Worm (Caenorhabditis elegans) whole organism, late embryonic: Measurements from ENCODE around the gene ceh-28.

Source experiments
- F13H6.1 ChIP-seq: sonication (generic microtip); optimal IDR thresholded peaks from 2 replicates; lab custom pipeline; 2016; ENCODE audit warnings: missing genetic modification characterization, missing compliant biosample characterization
- K09A11.1 ChIP-seq: sonication (generic microtip); optimal IDR thresholded peaks from 2 replicates; lab custom pipeline; 2017; ENCODE audit warnings: antibody characterized with exemption, mild to moderate bottlenecking, missing genetic modification characterization, missing compliant biosample characterization; ENCODE audit not compliant: insufficient read depth
- T23F11.4 ChIP-seq: fragments of 200-800 bp; sonication (Bioruptor generic); optimal IDR thresholded peaks from 2 replicates; lab custom pipeline; 2018; ENCODE audit warnings: mild to moderate bottlenecking, missing genetic modification characterization, missing compliant biosample characterization
- ahr-1 ChIP-seq: sonication (generic microtip); optimal IDR thresholded peaks from 2 replicates; lab custom pipeline; 2016; ENCODE audit warnings: missing genetic modification characterization, missing compliant biosample characterization
- ama-1 ChIP-seq: fragments of 150-350 bp; optimal IDR thresholded peaks from 2 replicates; lab custom pipeline; 2014
- ceh-14 ChIP-seq: sonication (generic microtip); optimal IDR thresholded peaks from 2 replicates; lab custom pipeline; 2016; ENCODE audit warnings: missing genotype, missing genetic modification characterization, missing compliant biosample characterization
- ceh-2 ChIP-seq: sonication (generic microtip); optimal IDR thresholded peaks from 2 replicates; lab custom pipeline; 2016; ENCODE audit warnings: missing genotype, missing genetic modification characterization, missing compliant biosample characterization
- ceh-22 ChIP-seq: sonication (generic microtip); optimal IDR thresholded peaks from 2 replicates; lab custom pipeline; 2017; ENCODE audit warnings: missing biosample characterization, missing genetic modification characterization
- ceh-30 ChIP-seq: fragments of 150-350 bp; optimal IDR thresholded peaks from 2 replicates; lab custom pipeline; 2014; ENCODE audit warnings: missing biosample characterization, missing genetic modification characterization
- ceh-31 ChIP-seq: sonication (generic microtip); optimal IDR thresholded peaks from 2 replicates; lab custom pipeline; 2016; ENCODE audit warnings: missing genetic modification characterization, missing compliant biosample characterization
- ceh-48 ChIP-seq: sonication (generic microtip); optimal IDR thresholded peaks from 2 replicates; lab custom pipeline; 2016; ENCODE audit warnings: missing genetic modification characterization, inconsistent platforms, missing compliant biosample characterization
- dmd-4 ChIP-seq: sonication (generic microtip); optimal IDR thresholded peaks from 2 replicates; lab custom pipeline; 2016; ENCODE audit warnings: borderline replicate concordance, missing genetic modification characterization, missing compliant biosample characterization
- elt-2 ChIP-seq: sonication (generic microtip); optimal IDR thresholded peaks from 2 replicates; lab custom pipeline; 2016; ENCODE audit warnings: missing genetic modification reagents, missing genetic modification characterization, missing compliant biosample characterization
- fkh-10 ChIP-seq: fragments of 150-350 bp; optimal IDR thresholded peaks from 2 replicates; lab custom pipeline; 2014; ENCODE audit warnings: missing biosample characterization, missing genetic modification reagents, missing genetic modification characterization
- fkh-6 ChIP-seq: sonication (generic microtip); optimal IDR thresholded peaks from 2 replicates; lab custom pipeline; 2016; ENCODE audit warnings: missing genetic modification characterization, missing compliant biosample characterization
- hlh-15 ChIP-seq: sonication (generic microtip); optimal IDR thresholded peaks from 2 replicates; lab custom pipeline; 2016; ENCODE audit warnings: missing genetic modification characterization, missing compliant biosample characterization
- hlh-6 ChIP-seq: sonication (generic microtip); optimal IDR thresholded peaks from 2 replicates; lab custom pipeline; 2016; ENCODE audit warnings: missing genotype, missing genetic modification characterization, missing compliant biosample characterization
- hlh-8 ChIP-seq: sonication (generic microtip); optimal IDR thresholded peaks from 2 replicates; lab custom pipeline; 2016; ENCODE audit warnings: missing genotype, missing genetic modification characterization, missing compliant biosample characterization
- madf-2 ChIP-seq: sonication (generic microtip); optimal IDR thresholded peaks from 2 replicates; lab custom pipeline; 2017; ENCODE audit warnings: missing genetic modification characterization, missing compliant biosample characterization
- nfya-1 ChIP-seq: sonication (generic microtip); optimal IDR thresholded peaks from 2 replicates; lab custom pipeline; 2017; ENCODE audit warnings: missing genetic modification characterization, mild to moderate bottlenecking, missing compliant biosample characterization, antibody characterized with exemption, moderate library complexity
- nhr-232 ChIP-seq: sonication (generic microtip); optimal IDR thresholded peaks from 2 replicates; lab custom pipeline; 2016; ENCODE audit warnings: missing genetic modification characterization, missing compliant biosample characterization
- pag-3 ChIP-seq: sonication (generic microtip); optimal IDR thresholded peaks from 2 replicates; lab custom pipeline; 2016; ENCODE audit warnings: missing compliant biosample characterization, missing genetic modification characterization, borderline replicate concordance
- pat-9 ChIP-seq: fragments of 200-800 bp; sonication (Bioruptor generic); optimal IDR thresholded peaks from 2 replicates; lab custom pipeline; 2018; ENCODE audit warnings: mild to moderate bottlenecking, missing genetic modification characterization, moderate library complexity, missing compliant biosample characterization
- pax-1 ChIP-seq: fragments of 150-350 bp; optimal IDR thresholded peaks from 2 replicates; lab custom pipeline; 2014; ENCODE audit warnings: missing biosample characterization, missing genetic modification characterization
- pha-2 ChIP-seq: sonication (generic microtip); optimal IDR thresholded peaks from 2 replicates; lab custom pipeline; 2017; ENCODE audit warnings: mild to moderate bottlenecking, missing genetic modification characterization, missing compliant biosample characterization
- pha-4 ChIP-seq: fragments of 150-350 bp; optimal IDR thresholded peaks from 2 replicates; lab custom pipeline; 2018; ENCODE audit warnings: missing biosample characterization, missing genetic modification reagents, missing genetic modification characterization
- pros-1 ChIP-seq: fragments of 150-350 bp; optimal IDR thresholded peaks from 2 replicates; lab custom pipeline; 2014; ENCODE audit warnings: missing biosample characterization, missing genetic modification reagents, missing genetic modification characterization
- ref-2 ChIP-seq: sonication (generic microtip); optimal IDR thresholded peaks from 2 replicates; lab custom pipeline; 2016; ENCODE audit warnings: missing genetic modification characterization, missing compliant biosample characterization
- rnt-1 ChIP-seq: sonication (generic microtip); optimal IDR thresholded peaks from 2 replicates; lab custom pipeline; 2016; ENCODE audit warnings: missing genetic modification characterization, missing compliant biosample characterization
- sox-4 ChIP-seq: sonication (generic microtip); optimal IDR thresholded peaks from 2 replicates; lab custom pipeline; 2017; ENCODE audit warnings: mild to moderate bottlenecking, missing genetic modification characterization, inconsistent platforms, missing compliant biosample characterization
- tbx-2 ChIP-seq: sonication (generic microtip); optimal IDR thresholded peaks from 2 replicates; lab custom pipeline; 2016; ENCODE audit warnings: missing genetic modification characterization, missing compliant biosample characterization
- ttx-3 ChIP-seq: sonication (generic microtip); optimal IDR thresholded peaks from 2 replicates; lab custom pipeline; 2016; ENCODE audit warnings: missing genetic modification reagents, missing genetic modification characterization, missing compliant biosample characterization
- unc-3 ChIP-seq, 2 experiments: fragments of 200-800 bp in 1 of 2; sonication (Bioruptor generic) in 1 of 2; sonication (generic microtip) in 1 of 2; conservative IDR thresholded peaks in 1 of 2; optimal IDR thresholded peaks in 1 of 2; 2 replicates each; pipeline versions ENCODE4 v1.3.6 to Lab custom; 2016 to 2022; ENCODE audit warnings: missing compliant biosample characterization in 2 of 2, missing genetic modification characterization in 2 of 2, missing genetic modification reagents in 1 of 2
- unc-42 ChIP-seq: sonication (generic microtip); optimal IDR thresholded peaks from 2 replicates; lab custom pipeline; 2016; ENCODE audit warnings: missing genotype, missing genetic modification characterization, missing compliant biosample characterization
- zip-5 ChIP-seq: sonication (generic microtip); optimal IDR thresholded peaks from 2 replicates; lab custom pipeline; 2016; ENCODE audit warnings: missing genetic modification characterization, missing compliant biosample characterization
- ztf-16 ChIP-seq: sonication (generic microtip); optimal IDR thresholded peaks from 2 replicates; lab custom pipeline; 2017; ENCODE audit warnings: missing genetic modification characterization, missing compliant biosample characterization

ceh-28 gene

DNA sequence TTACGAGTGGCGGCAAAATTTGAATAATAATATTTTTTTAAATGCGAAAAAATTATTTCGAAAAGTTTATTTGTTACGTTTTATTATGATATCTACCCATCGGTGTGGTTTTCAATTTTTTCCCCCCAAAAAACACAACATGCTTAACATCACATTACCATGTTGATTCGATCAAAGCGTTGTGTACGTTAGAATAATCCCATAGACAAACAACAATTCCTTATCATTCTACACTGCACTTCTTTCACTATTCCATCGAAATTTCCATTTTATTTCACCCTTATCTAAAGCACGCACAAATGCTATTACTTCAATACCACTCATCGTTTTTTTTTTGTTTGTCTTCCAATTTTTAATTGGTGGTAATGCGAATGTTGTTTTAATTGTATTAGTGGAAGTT, 14.5 kb upstream of the ceh-28 start:
- TF ChIP-seq nfya-1 (tag; lab: Kevin White, UChicago) (no peak), ref-2 (tag; lab: Kevin White, UChicago) (no peak), elt-2 (tag; lab: Kevin White, UChicago) (peak; percentile 7)

DNA sequence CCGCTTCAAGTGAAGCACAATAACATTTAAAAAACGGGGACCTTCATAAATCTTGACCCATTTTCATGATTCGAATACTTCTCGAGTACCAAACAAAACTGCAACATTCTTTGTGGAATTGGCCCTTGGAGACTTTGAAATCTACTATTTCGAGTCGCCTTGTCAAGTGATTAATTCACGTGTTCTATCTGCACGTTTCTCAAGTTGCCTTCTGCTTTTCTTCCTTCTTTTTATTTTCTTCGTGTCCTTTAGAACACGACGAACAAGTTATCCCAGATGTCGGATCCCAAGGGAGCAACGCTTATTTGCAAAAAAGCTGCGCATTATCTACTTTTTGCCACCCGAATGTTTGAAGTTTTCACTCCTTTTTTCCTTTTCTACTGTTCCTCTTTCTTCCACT, 13.1 kb upstream of the ceh-28 start:
- TF ChIP-seq ttx-3 (tag; lab: Kevin White, UChicago) (no peak), unc-42 (tag; lab: Kevin White, UChicago) (no peak), ama-1 (lab: Kevin White, UChicago) (no peak), pha-2 (tag; lab: Kevin White, UChicago) (no peak), sox-4 (tag; lab: Kevin White, UChicago) (no peak), pat-9 (no peak), ceh-30 (tag; lab: Kevin White, UChicago) (no peak), nhr-232 (no peak), hlh-8 (tag; lab: Kevin White, UChicago) (no peak), elt-2 (tag; lab: Kevin White, UChicago) (no peak), pax-1 (no peak), pha-4 (no peak)

- no peak for TF ChIP-seq hlh-6 (tag; lab: Kevin White, UChicago)
- no peak for TF ChIP-seq pag-3 (tag; lab: Kevin White, UChicago)
- no peak for TF ChIP-seq dmd-4 (tag; lab: Kevin White, UChicago)
- TF ChIP-seq K09A11.1 (tag; lab: Kevin White, UChicago): no peak
- TF ChIP-seq fkh-10 (GFP tag; lab: Kevin White, UChicago): no peak
- TF ChIP-seq madf-2: no peak
- TF ChIP-seq T23F11.4 (GFP tag; lab: Kevin White, UChicago): no peak
- TF ChIP-seq rnt-1 (tag; lab: Kevin White, UChicago): no peak
- TF ChIP-seq ahr-1 (tag; lab: Kevin White, UChicago): no peak
- no peak for TF ChIP-seq fkh-6 (tag; lab: Kevin White, UChicago)
- no peak for TF ChIP-seq ceh-31
- TF ChIP-seq ceh-2 (tag; lab: Kevin White, UChicago): no peak
- TF ChIP-seq ama-1 (lab: Kevin White, UChicago): no peak
- TF ChIP-seq ceh-48 (tag; lab: Kevin White, UChicago): no peak
- TF ChIP-seq hlh-15 (tag; lab: Kevin White, UChicago): no peak
- TF ChIP-seq zip-5 (tag; lab: Kevin White, UChicago): no peak
- no peak for TF ChIP-seq unc-42 (tag; lab: Kevin White, UChicago)
- no peak for TF ChIP-seq tbx-2
- TF ChIP-seq ztf-16 (tag; lab: Kevin White, UChicago): no peak
Measured at ce11 chrX:13062934-13063585, 11.4 kb upstream of the ceh-28 start, which contains the start of gene K03A11.5. Gene K03A11.5 (plus strand): TSS chrX:13063535.

DNA sequence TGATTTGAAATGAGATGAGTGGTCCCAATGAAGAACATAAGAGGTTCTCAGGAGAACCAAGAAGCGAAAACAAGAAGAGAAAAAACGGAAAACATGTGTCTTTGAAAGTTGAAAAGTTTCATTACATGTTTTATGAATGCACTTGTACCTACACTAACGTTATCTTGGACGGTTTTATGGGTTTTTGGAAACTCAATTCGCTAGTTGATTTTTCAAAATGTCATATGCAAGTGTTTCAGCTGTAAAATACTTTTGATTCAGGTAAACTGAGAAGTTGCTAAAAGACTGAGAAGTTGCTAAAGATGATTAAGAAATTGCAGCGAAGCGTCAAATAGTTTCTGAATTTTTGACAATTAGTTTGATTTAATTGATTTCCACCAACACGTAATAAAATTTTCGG, 3.4 kb upstream of the ceh-28 start, which contains the start of gene cpx-2:
Gene cpx-2, minus strand, starts transcription at position 101 of the 400 bp plus-strand sequence.
- TF ChIP-seq ceh-22 (tag; lab: Kevin White, UChicago): no peak
- TF ChIP-seq unc-3 (GFP tag; conservative IDR thresholded peaks at IDR 0.05; lab: Robert Waterston, UW): no peak
- no peak for TF ChIP-seq unc-3 (tag; optimal IDR thresholded peaks at IDR 0.05; lab: Kevin White, UChicago)
- TF ChIP-seq ceh-14 (tag; lab: Kevin White, UChicago): no peak
- no peak for TF ChIP-seq F13H6.1 (tag; lab: Kevin White, UChicago)
- TF ChIP-seq T23F11.4 (GFP tag; lab: Kevin White, UChicago): no peak
- no peak for TF ChIP-seq pros-1 (tag; lab: Kevin White, UChicago)
